5 worm cellular contexts compared by ENCODE assay signal in the genomic region with DNA sequence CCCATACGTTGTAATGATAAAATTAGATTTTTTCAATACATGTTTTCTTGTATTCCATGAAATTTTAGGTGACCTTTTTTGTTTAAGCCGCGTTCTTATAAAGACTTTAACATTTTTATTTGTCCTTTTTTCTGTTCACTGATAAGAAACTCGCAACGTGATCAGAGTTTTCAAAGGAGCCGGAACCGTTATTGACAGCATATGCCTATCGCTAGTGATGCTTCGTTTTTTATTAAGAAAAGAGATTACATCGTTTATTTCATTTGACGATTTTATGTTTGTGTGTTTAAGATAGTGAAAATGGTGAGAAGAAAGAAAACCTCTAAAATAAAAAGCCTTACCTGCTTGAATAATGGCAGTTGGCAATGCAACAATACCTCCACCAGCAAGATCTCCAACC.
TF ChIP-seq lines count a peak whose summit lies in the region.

No protein-coding gene starts in this region.

TF ChIP-seq in whole organism, L1 larva, 84 proteins besides CTCF, POLR2A, EP300 and RAD21 (continues in another document):
- TF ChIP-seq xbp-1 (tag; optimal IDR thresholded peaks at IDR 0.05; lab: Kevin White, UChicago) (no peak), fkh-10 (GFP tag; optimal IDR thresholded peaks at IDR 0.05; lab: Kevin White, UChicago) (no peak), blmp-1 (tag; optimal IDR thresholded peaks at IDR 0.05; lab: Kevin White, UChicago) (no peak), nhr-77 (tag; optimal IDR thresholded peaks at IDR 0.05; lab: Kevin White, UChicago) (no peak), lin-14 (GFP tag; optimal IDR thresholded peaks at IDR 0.05; lab: Kevin White, UChicago) (peak; percentile 20), nhr-85 (tag; lab: Kevin White, UChicago) (no peak), ets-5 (GFP tag; IDR thresholded peaks at IDR 0.05; lab: Robert Waterston, UW) (no peak), snpc-4 (tag; optimal IDR thresholded peaks at IDR 0.05; lab: Kevin White, UChicago) (no peak), fos-1 (tag; optimal IDR thresholded peaks at IDR 0.05; lab: Kevin White, UChicago) (no peak), ztf-4 (tag; optimal IDR thresholded peaks at IDR 0.05; lab: Kevin White, UChicago) (no peak), swsn-7 (tag; optimal IDR thresholded peaks at IDR 0.05; lab: Kevin White, UChicago) (no peak), nhr-19 (GFP tag; conservative IDR thresholded peaks at IDR 0.05; lab: Robert Waterston, UW) (no peak), irx-1 (tag; optimal IDR thresholded peaks at IDR 0.05; lab: Kevin White, UChicago) (no peak), lsy-2 (tag; optimal IDR thresholded peaks at IDR 0.05; lab: Kevin White, UChicago) (peak in 1 of 2 experiments; percentile 4), aha-1 (tag; optimal IDR thresholded peaks at IDR 0.05; lab: Kevin White, UChicago) (no peak), Y116A8C.19 (tag; optimal IDR thresholded peaks at IDR 0.05; lab: Kevin White, UChicago; ENCODE audit: borderline replicate concordance) (no peak), pqm-1 (tag; optimal IDR thresholded peaks at IDR 0.05; lab: Kevin White, UChicago) (peak; percentile 28), elt-2 (tag; optimal IDR thresholded peaks at IDR 0.05; lab: Kevin White, UChicago) (peak; percentile 92)

TF ChIP-seq in whole organism, L2 larva, 48 proteins besides CTCF, POLR2A, EP300 and RAD21:
- peak; percentile 90 for TF ChIP-seq fos-1 (tag; optimal IDR thresholded peaks at IDR 0.05; lab: Kevin White, UChicago)
- TF ChIP-seq crh-2 (tag; optimal IDR thresholded peaks at IDR 0.05; lab: Kevin White, UChicago): peak; percentile 24
- peak; percentile 20 for TF ChIP-seq skn-1 (tag; optimal IDR thresholded peaks at IDR 0.05; lab: Kevin White, UChicago)
- TF ChIP-seq alr-1 (tag; optimal IDR thresholded peaks at IDR 0.05; lab: Kevin White, UChicago): no peak
- no peak for TF ChIP-seq ztf-4 (tag; optimal IDR thresholded peaks at IDR 0.05; lab: Kevin White, UChicago)
- TF ChIP-seq gmeb-1 (tag; optimal IDR thresholded peaks at IDR 0.05; lab: Kevin White, UChicago): peak; percentile 25
- TF ChIP-seq sma-9 (GFP tag; optimal IDR thresholded peaks at IDR 0.05; lab: Kevin White, UChicago): peak; percentile 9
- TF ChIP-seq sma-9 (tag; optimal IDR thresholded peaks at IDR 0.05; lab: Kevin White, UChicago): no peak
TF ChIP-seq in whole organism, L2 larva: peak in this region for 5.

TF ChIP-seq in whole organism, L3 larva, 47 proteins besides CTCF, POLR2A, EP300 and RAD21 (continues in another document):
- TF ChIP-seq pha-4 (tag; optimal IDR thresholded peaks at IDR 0.05; lab: Kevin White, UChicago) (peak; percentile 53), mml-1 (tag; optimal IDR thresholded peaks at IDR 0.05; lab: Kevin White, UChicago) (no peak), ztf-4 (tag; optimal IDR thresholded peaks at IDR 0.05; lab: Kevin White, UChicago) (no peak), nhr-28 (tag; optimal IDR thresholded peaks at IDR 0.05; lab: Kevin White, UChicago) (no peak), lin-39 (tag; optimal IDR thresholded peaks at IDR 0.05; lab: Kevin White, UChicago) (no peak), lin-15B (tag; optimal IDR thresholded peaks at IDR 0.05; lab: Kevin White, UChicago) (no peak), elt-3 (tag; optimal IDR thresholded peaks at IDR 0.05; lab: Kevin White, UChicago) (no peak), R02D3.7 (tag; optimal IDR thresholded peaks at IDR 0.05; lab: Kevin White, UChicago) (no peak), nhr-43 (tag; optimal IDR thresholded peaks at IDR 0.05; lab: Kevin White, UChicago; ENCODE audit: poor library complexity, severe bottlenecking) (no peak), sea-2 (GFP tag; optimal IDR thresholded peaks at IDR 0.05; lab: Kevin White, UChicago) (no peak), ztf-11 (tag; optimal IDR thresholded peaks at IDR 0.05; lab: Kevin White, UChicago) (no peak), ama-1 (optimal IDR thresholded peaks at IDR 0.05; lab: Kevin White, UChicago) (no peak), elt-2 (tag; optimal IDR thresholded peaks at IDR 0.05; lab: Kevin White, UChicago) (peak; percentile 96), ceh-9 (tag; optimal IDR thresholded peaks at IDR 0.05; lab: Kevin White, UChicago) (no peak), nhr-67 (tag; optimal IDR thresholded peaks at IDR 0.05; lab: Kevin White, UChicago) (no peak), skn-1 (tag; optimal IDR thresholded peaks at IDR 0.05; lab: Kevin White, UChicago) (no peak), tbx-2 (tag; optimal IDR thresholded peaks at IDR 0.05; lab: Kevin White, UChicago) (no peak), daf-12 (tag; optimal IDR thresholded peaks at IDR 0.05; lab: Kevin White, UChicago) (no peak), fkh-10 (GFP tag; optimal IDR thresholded peaks at IDR 0.05; lab: Kevin White, UChicago) (no peak), jun-1 (tag; optimal IDR thresholded peaks at IDR 0.05; lab: Kevin White, UChicago) (peak; percentile 54), nhr-76 (tag; optimal IDR thresholded peaks at IDR 0.05; lab: Kevin White, UChicago) (no peak), ceh-82 (tag; optimal IDR thresholded peaks at IDR 0.05; lab: Kevin White, UChicago) (no peak), ceh-28 (tag; optimal IDR thresholded peaks at IDR 0.05; lab: Kevin White, UChicago) (no peak)

TF ChIP-seq in whole organism, L4 larva, 104 proteins besides CTCF, POLR2A, EP300 and RAD21 (continues in another document):
- TF ChIP-seq lin-1 (GFP tag; IDR thresholded peaks at IDR 0.05; lab: Robert Waterston, UW) (peak; percentile 56; the same call in 1 of the 2 replicates), unc-62 (GFP tag; optimal IDR thresholded peaks at IDR 0.05 in 1 of 2; lab: Kevin White, UChicago) (no peak), unc-62 (tag; optimal IDR thresholded peaks at IDR 0.05; lab: Kevin White, UChicago) (no peak), nhr-28 (tag; optimal IDR thresholded peaks at IDR 0.05; lab: Kevin White, UChicago) (peak; percentile 87), aha-1 (tag; lab: Kevin White, UChicago) (no peak), attf-4 (tag; optimal IDR thresholded peaks at IDR 0.05; lab: Kevin White, UChicago) (no peak), ceh-44 (GFP tag; IDR thresholded peaks at IDR 0.05; lab: Robert Waterston, UW) (no peak), Y105C5A.15 (GFP tag; IDR thresholded peaks at IDR 0.05; lab: Robert Waterston, UW) (no peak), F49E8.2 (tag; optimal IDR thresholded peaks at IDR 0.05; lab: Kevin White, UChicago; ENCODE audit: borderline replicate concordance) (no peak), hlh-11 (tag; optimal IDR thresholded peaks at IDR 0.05; lab: Kevin White, UChicago) (peak; percentile 74), egl-43 (GFP tag; IDR thresholded peaks at IDR 0.05; lab: Robert Waterston, UW) (no peak), F10B5.3 (tag; optimal IDR thresholded peaks at IDR 0.05; lab: Kevin White, UChicago) (no peak), pqm-1 (tag; optimal IDR thresholded peaks at IDR 0.05; lab: Kevin White, UChicago) (peak; percentile 99), lir-3 (tag; optimal IDR thresholded peaks at IDR 0.05; lab: Kevin White, UChicago) (no peak), nhr-41 (GFP tag; IDR thresholded peaks at IDR 0.05; lab: Robert Waterston, UW) (no peak), nhr-77 (tag; optimal IDR thresholded peaks at IDR 0.05; lab: Kevin White, UChicago) (peak; percentile 61), daf-8 (GFP tag; IDR thresholded peaks at IDR 0.05; lab: Robert Waterston, UW) (no peak), daf-16 (GFP tag; optimal IDR thresholded peaks at IDR 0.05; lab: Kevin White, UChicago) (peak in 1 of 2 experiments; percentile 6), daf-16 (tag; optimal IDR thresholded peaks at IDR 0.05; lab: Kevin White, UChicago) (peak; percentile 91), pha-4 (GFP tag; IDR thresholded peaks at IDR 0.05; lab: Robert Waterston, UW) (peak; percentile 34; the same call in 1 of the 2 replicates), pha-4 (tag; optimal IDR thresholded peaks at IDR 0.05; lab: Kevin White, UChicago) (no peak), dmd-6 (GFP tag; IDR thresholded peaks at IDR 0.05; lab: Robert Waterston, UW) (peak; percentile 89), php-3 (GFP tag; IDR thresholded peaks at IDR 0.05; lab: Robert Waterston, UW) (peak; percentile 89), hmg-1.1 (GFP tag; IDR thresholded peaks at IDR 0.05; lab: Robert Waterston, UW) (no peak)

TF ChIP-seq in whole organism, young adult, 124 proteins besides CTCF, POLR2A, EP300 and RAD21:
- TF ChIP-seq ccch-3 (GFP tag; optimal IDR thresholded peaks at IDR 0.05; lab: Kevin White, UChicago) (no peak), mes-4 (tag; optimal IDR thresholded peaks at IDR 0.05; lab: Kevin White, UChicago) (no peak), ets-4 (GFP tag; optimal IDR thresholded peaks at IDR 0.05; lab: Kevin White, UChicago) (peak; percentile 82), dox-1 (GFP tag; IDR thresholded peaks at IDR 0.05; lab: Robert Waterston, UW) (peak; percentile 32; the same call in 1 of the 2 replicates), Y67H2A.10 (GFP tag; conservative IDR thresholded peaks at IDR 0.05; lab: Robert Waterston, UW) (no peak), F22D6.2 (tag; optimal IDR thresholded peaks at IDR 0.05; lab: Kevin White, UChicago) (no peak), nhr-80 (tag; optimal IDR thresholded peaks at IDR 0.05; lab: Kevin White, UChicago) (peak; percentile 87), ceh-91 (GFP tag; IDR thresholded peaks at IDR 0.05; lab: Robert Waterston, UW) (no peak), ceh-79 (tag; optimal IDR thresholded peaks at IDR 0.05; lab: Kevin White, UChicago) (no peak), lin-26 (GFP tag; IDR thresholded peaks at IDR 0.05; lab: Robert Waterston, UW) (no peak)
TF ChIP-seq in whole organism, young adult: peak in this region for 3.
